Fruit fly (Drosophila melanogaster) whole organism, embryonic: ENCODE results near the gene CG16824.

Experiments used
- CG15011 ChIP-seq: fragments of 200-800 bp; sonication (Bioruptor generic); optimal IDR thresholded peaks from 3 replicates; lab custom pipeline; 2018; ENCODE audit warnings: missing biosample characterization, mild to moderate bottlenecking, missing genetic modification characterization
- CG16813 ChIP-seq: fragments of 200-800 bp; sonication (Bioruptor generic); IDR thresholded peaks from 3 replicates; pipeline ENCODE4 v1.3.6; 2022; ENCODE audit warnings: missing biosample characterization, missing genetic modification characterization; ENCODE audit not compliant: partially characterized antibody
- CG17328 ChIP-seq: fragments of 200-800 bp; sonication (Bioruptor generic); IDR thresholded peaks from 2 replicates; pipeline ENCODE4 v1.3.6; 2022; ENCODE audit warnings: missing biosample characterization, missing genetic modification characterization
- CG17385 ChIP-seq: fragments of 200-800 bp; sonication (Bioruptor generic); optimal IDR thresholded peaks from 3 replicates; lab custom pipeline; 2018; ENCODE audit warnings: missing biosample characterization, mild to moderate bottlenecking, missing genetic modification characterization
- CG2712 ChIP-seq: fragments of 200-800 bp; optimal IDR thresholded peaks from 3 replicates; lab custom pipeline; 2019; ENCODE audit warnings: missing biosample characterization, mild to moderate bottlenecking, missing genetic modification characterization, moderate library complexity
- CG30403 ChIP-seq: fragments of 200-800 bp; sonication (Bioruptor generic); optimal IDR thresholded peaks from 3 replicates; lab custom pipeline; 2016; ENCODE audit warnings: missing biosample characterization, missing genetic modification characterization
- CG31388 ChIP-seq: fragments of 200-800 bp; sonication (Bioruptor generic); optimal IDR thresholded peaks from 2 replicates; lab custom pipeline; 2016; ENCODE audit warnings: missing biosample characterization, missing genetic modification characterization
- CG3407 ChIP-seq: fragments of 200-800 bp; sonication (Bioruptor generic); optimal IDR thresholded peaks from 2 replicates; lab custom pipeline; 2018; ENCODE audit warnings: missing biosample characterization, mild to moderate bottlenecking, missing genetic modification characterization
- CG4282 ChIP-seq: fragments of 200-800 bp; sonication (Bioruptor generic); optimal IDR thresholded peaks from 2 replicates; lab custom pipeline; 2016; ENCODE audit warnings: missing biosample characterization, missing genetic modification characterization
- CG8290 ChIP-seq, 3 experiments: fragments of 200-800 bp; sonication (Bioruptor generic); optimal IDR thresholded peaks; 2 replicates each; lab custom pipeline; 2016 to 2019; ENCODE audit warnings: missing biosample characterization in 3 of 3, missing genetic modification characterization in 3 of 3, mild to moderate bottlenecking in 2 of 3, moderate library complexity in 1 of 3
- CG9817 ChIP-seq: fragments of 200-800 bp; sonication (Bioruptor generic); optimal IDR thresholded peaks from 2 replicates; lab custom pipeline; 2018; ENCODE audit warnings: missing biosample characterization, mild to moderate bottlenecking, missing genetic modification characterization, moderate library complexity
- CG9932 ChIP-seq: fragments of 200-800 bp; sonication (Bioruptor generic); IDR thresholded peaks from 2 replicates; pipeline ENCODE4 v1.3.6; 2022; ENCODE audit warnings: missing biosample characterization, missing genetic modification characterization
- CTCF ChIP-seq: fragments of 200-800 bp; sonication (Bioruptor generic); optimal IDR thresholded peaks from 2 replicates; lab custom pipeline; 2017; ENCODE audit warnings: missing biosample characterization, mild to moderate bottlenecking, missing genetic modification characterization, moderate library complexity
- CrebB ChIP-seq: fragments of 200-800 bp; sonication (Bioruptor generic); optimal IDR thresholded peaks from 3 replicates; lab custom pipeline; 2018; ENCODE audit warnings: missing biosample characterization, mild to moderate bottlenecking, missing genetic modification characterization
- Doc2 ChIP-seq: fragments of 200-800 bp; sonication (Bioruptor generic); IDR thresholded peaks from 2 replicates; pipeline ENCODE4 v1.3.6; 2022; ENCODE audit warnings: missing biosample characterization, missing genetic modification characterization
- E2f1 ChIP-seq: fragments of 200-800 bp; sonication (Bioruptor generic); IDR thresholded peaks from 2 replicates; pipeline ENCODE4 v1.3.6; 2022; ENCODE audit warnings: missing biosample characterization, missing genetic modification characterization
- GATAe ChIP-seq: fragments of 200-800 bp; sonication (Bioruptor generic); conservative IDR thresholded peaks from 2 replicates; pipeline ENCODE4 v1.3.6; 2022; ENCODE audit warnings: missing biosample characterization, missing genetic modification characterization
- Gug ChIP-seq: fragments of 200-800 bp; sonication (Bioruptor generic); IDR thresholded peaks from 4 replicates; pipeline ENCODE4 v1.3.6; 2022; ENCODE audit warnings: missing biosample characterization, missing genetic modification characterization
- H2.0 ChIP-seq: fragments of 200-800 bp; sonication (Bioruptor generic); IDR thresholded peaks from 2 replicates; pipeline ENCODE4 v1.3.6; 2022; ENCODE audit warnings: missing biosample characterization, missing genetic modification characterization
- HLH3B ChIP-seq: fragments of 200-800 bp; sonication (Bioruptor generic); IDR thresholded peaks from 2 replicates; pipeline ENCODE4 v1.3.6; 2022; ENCODE audit warnings: missing biosample characterization, missing genetic modification characterization
- HmgZ ChIP-seq: fragments of 200-800 bp; sonication (Bioruptor generic); optimal IDR thresholded peaks from 2 replicates; lab custom pipeline; 2018; ENCODE audit warnings: missing biosample characterization, mild to moderate bottlenecking, missing genetic modification characterization
- MESR4 ChIP-seq: fragments of 200-800 bp; sonication (Bioruptor generic); optimal IDR thresholded peaks from 2 replicates; lab custom pipeline; 2018; ENCODE audit warnings: missing biosample characterization, mild to moderate bottlenecking, missing genetic modification characterization, moderate library complexity
- Max ChIP-seq: fragments of 200-800 bp; sonication (Bioruptor generic); optimal IDR thresholded peaks from 2 replicates; lab custom pipeline; 2016; ENCODE audit warnings: missing biosample characterization, mild to moderate bottlenecking, missing genetic modification characterization
- Nf-YA ChIP-seq: fragments of 200-800 bp; sonication (Bioruptor generic); IDR thresholded peaks from 2 replicates; pipeline ENCODE4 v1.3.6; 2022; ENCODE audit warnings: missing biosample characterization, missing genetic modification characterization
- Sox100B ChIP-seq: fragments of 200-800 bp; sonication (Bioruptor generic); optimal IDR thresholded peaks from 3 replicates; lab custom pipeline; 2018; ENCODE audit warnings: missing biosample characterization, mild to moderate bottlenecking, missing genetic modification characterization
- Sox102F ChIP-seq: fragments of 200-800 bp; sonication (Bioruptor generic); optimal IDR thresholded peaks from 2 replicates; lab custom pipeline; 2018; ENCODE audit warnings: missing biosample characterization, mild to moderate bottlenecking, missing genetic modification characterization, moderate library complexity
- Tbp ChIP-seq: fragments of >200 bp; optimal IDR thresholded peaks from 2 replicates; lab custom pipeline; 2018; ENCODE audit warnings: missing biosample characterization, missing genetic modification characterization
- ap ChIP-seq: fragments of 200-800 bp; sonication (Bioruptor generic); IDR thresholded peaks from 2 replicates; pipeline ENCODE4 v1.3.6; 2022; ENCODE audit warnings: missing biosample characterization, missing genetic modification characterization
- bowl ChIP-seq: fragments of 200-800 bp; sonication (Bioruptor generic); IDR thresholded peaks from 2 replicates; pipeline ENCODE4 v1.3.6; 2022; ENCODE audit warnings: missing biosample characterization, missing genetic modification characterization
- caup ChIP-seq: fragments of 200-800 bp; sonication (Bioruptor generic); optimal IDR thresholded peaks from 3 replicates; lab custom pipeline; 2017; ENCODE audit warnings: missing biosample characterization, mild to moderate bottlenecking, missing genetic modification characterization, moderate library complexity; ENCODE audit not compliant: severe bottlenecking
- chn ChIP-seq: fragments of 200-800 bp; sonication (Bioruptor generic); optimal IDR thresholded peaks from 2 replicates; lab custom pipeline; 2016; ENCODE audit warnings: missing biosample characterization, missing genetic modification characterization
- crp ChIP-seq, 2 experiments: fragments of 200-800 bp; sonication (Bioruptor generic); optimal IDR thresholded peaks; 2 replicates in 1 of 2; 3 replicates in 1 of 2; lab custom pipeline; 2017; ENCODE audit warnings: missing biosample characterization in 2 of 2, missing genetic modification characterization in 2 of 2, mild to moderate bottlenecking in 1 of 2, moderate library complexity in 1 of 2
- disco-r ChIP-seq: fragments of 200-800 bp; sonication (Bioruptor generic); optimal IDR thresholded peaks from 2 replicates; lab custom pipeline; 2016; ENCODE audit warnings: missing biosample characterization, missing genetic modification characterization
- dpn ChIP-seq, 2 experiments: fragments of 200-800 bp; sonication (Bioruptor generic); optimal IDR thresholded peaks; 3 replicates each; lab custom pipeline; 2016; ENCODE audit warnings: missing biosample characterization in 2 of 2, missing genetic modification characterization in 2 of 2
- gce ChIP-seq: fragments of 200-800 bp; sonication (Bioruptor generic); IDR thresholded peaks from 3 replicates; pipeline ENCODE4 v1.3.6; 2022; ENCODE audit warnings: missing biosample characterization, missing genetic modification characterization
- gcm ChIP-seq: fragments of 200-800 bp; sonication (Bioruptor generic); optimal IDR thresholded peaks from 2 replicates; lab custom pipeline; 2019; ENCODE audit warnings: missing biosample characterization, mild to moderate bottlenecking, missing genetic modification characterization, moderate library complexity
- gfzf ChIP-seq: fragments of 200-800 bp; sonication (Bioruptor generic); optimal IDR thresholded peaks from 2 replicates; lab custom pipeline; 2016; ENCODE audit warnings: missing biosample characterization, mild to moderate bottlenecking, missing genetic modification characterization, moderate library complexity
- gro ChIP-seq: fragments of 200-800 bp; sonication (Bioruptor generic); optimal IDR thresholded peaks from 2 replicates; lab custom pipeline; 2016; ENCODE audit warnings: missing biosample characterization, missing genetic modification characterization
- gsb-n ChIP-seq: fragments of 200-800 bp; sonication (Bioruptor generic); optimal IDR thresholded peaks from 3 replicates; lab custom pipeline; 2018; ENCODE audit warnings: missing biosample characterization, mild to moderate bottlenecking, missing genetic modification characterization
- hkb ChIP-seq, 2 experiments: fragments of 200-800 bp in 1 of 2; fragments of >200 bp in 1 of 2; sonication (Bioruptor generic) in 1 of 2; IDR thresholded peaks in 1 of 2; optimal IDR thresholded peaks in 1 of 2; 2 replicates each; pipeline versions ENCODE4 v1.3.6 to Lab custom; 2017 to 2022; ENCODE audit warnings: missing biosample characterization in 1 of 2, missing genetic modification characterization in 1 of 2
- jumu ChIP-seq: fragments of 200-800 bp; sonication (Bioruptor generic); optimal IDR thresholded peaks from 3 replicates; lab custom pipeline; 2016; ENCODE audit warnings: missing biosample characterization, missing genetic modification characterization
- mirr ChIP-seq: fragments of 200-800 bp; sonication (Bioruptor generic); optimal IDR thresholded peaks from 3 replicates; lab custom pipeline; 2018; ENCODE audit warnings: missing biosample characterization, mild to moderate bottlenecking, missing genetic modification characterization
- mld ChIP-seq: fragments of 200-800 bp; sonication (Bioruptor generic); IDR thresholded peaks from 3 replicates; pipeline ENCODE4 v1.3.6; 2022; ENCODE audit warnings: missing biosample characterization, missing genetic modification characterization; ENCODE audit not compliant: partially characterized antibody
- nmo ChIP-seq: fragments of 200-800 bp; sonication (Bioruptor generic); optimal IDR thresholded peaks from 2 replicates; lab custom pipeline; 2018; ENCODE audit warnings: missing biosample characterization, mild to moderate bottlenecking, missing genetic modification characterization, moderate library complexity
- nom ChIP-seq: fragments of 200-800 bp; sonication (Bioruptor generic); optimal IDR thresholded peaks from 2 replicates; lab custom pipeline; 2017; ENCODE audit warnings: missing biosample characterization, missing genetic modification characterization, mild to moderate bottlenecking, moderate library complexity, missing genetic modification reagents
- pfk ChIP-seq: fragments of 200-800 bp; sonication (Bioruptor generic); optimal IDR thresholded peaks from 2 replicates; lab custom pipeline; 2018; ENCODE audit warnings: missing biosample characterization, mild to moderate bottlenecking, missing genetic modification characterization, moderate library complexity
- salm ChIP-seq: fragments of 200-800 bp; sonication (Bioruptor generic); optimal IDR thresholded peaks from 2 replicates; lab custom pipeline; 2018; ENCODE audit warnings: missing biosample characterization, mild to moderate bottlenecking, missing genetic modification characterization
- sd ChIP-seq: fragments of 200-800 bp; sonication (Bioruptor generic); optimal IDR thresholded peaks from 3 replicates; lab custom pipeline; 2018; ENCODE audit warnings: missing biosample characterization, mild to moderate bottlenecking, missing genetic modification characterization, moderate library complexity
- slou ChIP-seq: fragments of 200-800 bp; sonication (Bioruptor generic); optimal IDR thresholded peaks from 3 replicates; lab custom pipeline; 2016; ENCODE audit warnings: missing biosample characterization, missing genetic modification characterization
- twi ChIP-seq: fragments of 200-800 bp; optimal IDR thresholded peaks from 2 replicates; lab custom pipeline; 2019; ENCODE audit warnings: missing biosample characterization, mild to moderate bottlenecking, missing genetic modification characterization, moderate library complexity
- wek ChIP-seq: fragments of 200-800 bp; sonication (Bioruptor generic); optimal IDR thresholded peaks from 3 replicates; lab custom pipeline; 2018; ENCODE audit warnings: missing biosample characterization, mild to moderate bottlenecking, missing genetic modification characterization, moderate library complexity

Gene CG16824

dm6 chr2L:13286456-13286855 lies 6.4 kb upstream of the CG16824 start, which contains the start of the genes Drep4 and Uvrag (continued):
- TF ChIP-seq slou (peak; percentile 57), CTCF (GFP tag; lab: Kevin White, UChicago) (no peak), jumu (GFP tag; lab: Kevin White, UChicago) (peak; percentile 4), mld (GFP tag; lab: Robert Waterston, UW) (no peak), E2f1 (GFP tag; lab: Robert Waterston, UW) (no peak), nom (GFP tag; lab: Kevin White, UChicago) (no peak), chn (GFP tag; lab: Kevin White, UChicago) (no peak), pfk (no peak), disco-r (GFP tag; lab: Kevin White, UChicago) (no peak), CG3407 (GFP tag; lab: Kevin White, UChicago) (peak; percentile 43), CG9817 (tag; lab: Kevin White, UChicago) (peak; percentile 71), CG4282 (GFP tag; lab: Kevin White, UChicago) (no peak), salm (tag; lab: Kevin White, UChicago) (no peak), CG15011 (no peak), CG17385 (GFP tag; lab: Kevin White, UChicago) (peak; percentile 51), CG31388 (GFP tag; lab: Kevin White, UChicago) (no peak), wek (GFP tag; lab: Kevin White, UChicago) (no peak), ap (GFP tag; lab: Robert Waterston, UW) (no peak), CG2712 (tag; lab: Kevin White, UChicago) (peak; percentile 81), Sox102F (GFP tag; lab: Kevin White, UChicago) (peak; percentile 64), Sox100B (GFP tag; lab: Kevin White, UChicago) (peak; percentile 75), sd (tag; lab: Kevin White, UChicago) (no peak), gsb-n (tag; lab: Kevin White, UChicago) (no peak), GATAe (no peak), Max (GFP tag; lab: Kevin White, UChicago) (peak; percentile 30), Tbp (no peak), Nf-YA (GFP tag; lab: Robert Waterston, UW) (no peak), twi (tag; lab: Kevin White, UChicago) (no peak), CG17328 (no peak), mirr (GFP tag; lab: Kevin White, UChicago) (no peak), CrebB (no peak), HLH3B (0 out of 2 replicates have a peak, but pooled peaks have one; percentile 16), Doc2 (no peak), hkb (optimal IDR thresholded peaks at IDR 0.05; lab: Kevin White, UChicago) (no peak), hkb (GFP tag; IDR thresholded peaks at IDR 0.05; lab: Robert Waterston, UW) (no peak), crp (GFP tag; optimal IDR thresholded peaks at IDR 0.05; lab: Kevin White, UChicago) (peak; percentile 68 to 91), gce (no peak), Gug (GFP tag; lab: Robert Waterston, UW) (no peak), gro (GFP tag; lab: Kevin White, UChicago) (no peak), caup (GFP tag; lab: Kevin White, UChicago) (no peak), HmgZ (tag; lab: Kevin White, UChicago) (peak; percentile 50), CG8290 (GFP tag; optimal IDR thresholded peaks at IDR 0.05; lab: Kevin White, UChicago) (peak; percentile 32), CG8290 (tag; optimal IDR thresholded peaks at IDR 0.05; lab: Kevin White, UChicago) (no peak), bowl (GFP tag; lab: Robert Waterston, UW) (no peak), H2.0 (GFP tag; lab: Robert Waterston, UW) (no peak), CG9932 (peak; percentile 86), nmo (GFP tag; lab: Kevin White, UChicago) (peak; percentile 80), gcm (no peak), CG30403 (GFP tag; lab: Kevin White, UChicago) (peak; percentile 85), gfzf (GFP tag; lab: Kevin White, UChicago) (no peak), MESR4 (GFP tag; lab: Kevin White, UChicago) (no peak), CG16813 (GFP tag; lab: Robert Waterston, UW) (no peak), dpn (GFP tag; optimal IDR thresholded peaks at IDR 0.05; lab: Kevin White, UChicago) (peak in 1 of 2 experiments; percentile 76)
